Worm (Caenorhabditis elegans): ENCODE data around the gene nhr-242.

DNA sequence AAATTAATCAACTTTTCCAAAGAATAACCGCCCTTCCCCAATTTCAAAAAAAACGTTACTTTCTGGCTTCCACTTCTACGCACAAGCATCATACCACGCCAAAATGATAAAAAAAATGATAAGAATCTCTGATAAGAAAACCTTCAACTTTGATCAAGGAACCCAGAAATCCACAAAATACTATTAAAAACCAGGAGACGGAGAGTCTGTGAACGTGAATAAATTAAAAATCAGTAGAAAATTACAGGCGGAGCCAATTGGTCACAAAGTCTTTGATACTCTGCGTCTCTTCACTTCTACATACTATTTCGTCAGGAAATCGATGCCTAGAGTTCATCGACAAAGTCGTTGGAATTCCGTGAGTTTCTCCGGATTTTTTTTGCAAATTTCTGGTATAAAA, 37.2 kb upstream of the nhr-242 start, which contains the start of gene smf-3:
- TF ChIP-seq nhr-27 (tag; optimal IDR thresholded peaks at IDR 0.05) (no peak), snpc-1.1 (tag; optimal IDR thresholded peaks at IDR 0.05; ENCODE audit: insufficient read depth) (no peak), unc-62 (GFP tag; optimal IDR thresholded peaks at IDR 0.05) (no peak), ets-4 (GFP tag; optimal IDR thresholded peaks at IDR 0.05) (no peak), egl-18 (GFP tag; IDR thresholded peaks at IDR 0.05) (no peak), F23B12.7 (tag; optimal IDR thresholded peaks at IDR 0.05; ENCODE audit: insufficient read depth) (no peak), ztf-28 (GFP tag; IDR thresholded peaks at IDR 0.05) (no peak), sea-2 (GFP tag; IDR thresholded peaks at IDR 0.05) (no peak), ztf-18 (tag; optimal IDR thresholded peaks at IDR 0.05) (no peak), athp-1 (tag; optimal IDR thresholded peaks at IDR 0.05) (no peak)
